Worm (Caenorhabditis elegans) whole organism, midembryonic: ENCODE results near the gene C32D5.10.

Experiments used
- T22C8.4 ChIP-seq: fragments of 200-800 bp; sonication (Bioruptor generic); IDR thresholded peaks from 2 replicates; pipeline ENCODE4 v1.3.6; 2022; ENCODE audit warnings: missing genetic modification characterization, missing compliant biosample characterization
- cog-1 ChIP-seq: sonication (generic microtip); optimal IDR thresholded peaks from 2 replicates; lab custom pipeline; 2016; ENCODE audit warnings: missing genetic modification characterization, missing compliant biosample characterization
- flt-1 ChIP-seq: fragments of 200-800 bp; sonication (Bioruptor generic); IDR thresholded peaks from 2 replicates; pipeline ENCODE4 v1.3.6; 2022; ENCODE audit warnings: missing genetic modification characterization, missing compliant biosample characterization
- klf-2 ChIP-seq: fragments of 200-800 bp; sonication (Bioruptor generic); conservative IDR thresholded peaks from 2 replicates; pipeline ENCODE4 v1.3.6; 2022; ENCODE audit warnings: missing genetic modification reagents, missing genetic modification characterization, missing compliant biosample characterization
- med-1 ChIP-seq: sonication (generic microtip); optimal IDR thresholded peaks from 2 replicates; lab custom pipeline; 2017; ENCODE audit warnings: missing genetic modification characterization, mild to moderate bottlenecking, missing compliant biosample characterization, antibody characterized with exemption, missing genetic modification reagents; ENCODE audit not compliant: insufficient read depth
- ref-1 ChIP-seq: fragments of 200-800 bp; sonication (Bioruptor generic); conservative IDR thresholded peaks from 2 replicates; pipeline ENCODE4 v1.3.6; 2022; ENCODE audit warnings: missing genetic modification reagents, missing genetic modification characterization, missing compliant biosample characterization
- tab-1 ChIP-seq: fragments of 200-800 bp; sonication (Bioruptor generic); IDR thresholded peaks from 2 replicates; pipeline ENCODE4 v1.3.6; 2022; ENCODE audit warnings: missing genetic modification characterization, missing compliant biosample characterization
- ztf-23 ChIP-seq: fragments of 200-800 bp; sonication (Bioruptor generic); IDR thresholded peaks from 2 replicates; pipeline ENCODE4 v1.3.6; 2022; ENCODE audit warnings: missing genetic modification reagents, missing genetic modification characterization, missing compliant biosample characterization
- ztf-29 ChIP-seq: fragments of 200-800 bp; sonication (Bioruptor generic); IDR thresholded peaks from 2 replicates; pipeline ENCODE4 v1.3.6; 2022; ENCODE audit warnings: missing genetic modification reagents, missing genetic modification characterization, missing compliant biosample characterization

The C32D5.10 gene

ce11 chrII:6351887-6352286, at the start of gene C32D5.10:
Gene C32D5.10 (minus strand): TSS chrII:6351987.
- no peak for TF ChIP-seq ztf-23 (GFP tag; lab: Robert Waterston, UW)
- no peak for TF ChIP-seq ztf-29 (GFP tag; lab: Robert Waterston, UW)
- TF ChIP-seq cog-1: no peak
- no peak for TF ChIP-seq ref-1
- no peak for TF ChIP-seq klf-2 (GFP tag; lab: Robert Waterston, UW)
- TF ChIP-seq flt-1 (GFP tag; lab: Robert Waterston, UW): no peak
- TF ChIP-seq tab-1 (GFP tag; lab: Robert Waterston, UW): no peak
- TF ChIP-seq T22C8.4 (GFP tag; lab: Robert Waterston, UW): no peak
- TF ChIP-seq med-1: no peak

- no peak for TF ChIP-seq T22C8.4 (GFP tag; lab: Robert Waterston, UW)
- no peak for TF ChIP-seq ztf-23 (GFP tag; lab: Robert Waterston, UW)
- TF ChIP-seq ref-1: no peak
- TF ChIP-seq med-1: no peak
- no peak for TF ChIP-seq ztf-29 (GFP tag; lab: Robert Waterston, UW)
- TF ChIP-seq tab-1 (GFP tag; lab: Robert Waterston, UW): no peak
- TF ChIP-seq flt-1 (GFP tag; lab: Robert Waterston, UW): no peak
- TF ChIP-seq cog-1: no peak
- no peak for TF ChIP-seq klf-2 (GFP tag; lab: Robert Waterston, UW)
Measured at ce11 chrII:6398406-6398805, 46.6 kb upstream of the C32D5.10 start, which contains the start of gene zig-10. Gene zig-10 (plus strand): TSS chrII:6398706.

ce11 chrII:6394037-6394436, 42.2 kb upstream of the C32D5.10 start:
- TF ChIP-seq T22C8.4 (GFP tag; lab: Robert Waterston, UW) (no peak), tab-1 (GFP tag; lab: Robert Waterston, UW) (no peak), cog-1 (no peak), flt-1 (GFP tag; lab: Robert Waterston, UW) (no peak), ztf-23 (GFP tag; lab: Robert Waterston, UW) (no peak), ztf-29 (GFP tag; lab: Robert Waterston, UW) (no peak), med-1 (no peak), klf-2 (GFP tag; lab: Robert Waterston, UW) (no peak)

ce11 chrII:6391195-6391594, 39.4 kb upstream of the C32D5.10 start, which contains the start of gene F58F12.3:
Gene F58F12.3 (minus strand): TSS chrII:6391295.
- TF ChIP-seq tab-1 (GFP tag; lab: Robert Waterston, UW): no peak
- no peak for TF ChIP-seq flt-1 (GFP tag; lab: Robert Waterston, UW)
- TF ChIP-seq ztf-23 (GFP tag; lab: Robert Waterston, UW): no peak
- TF ChIP-seq ref-1: no peak
- TF ChIP-seq klf-2 (GFP tag; lab: Robert Waterston, UW): no peak
- no peak for TF ChIP-seq T22C8.4 (GFP tag; lab: Robert Waterston, UW)
- TF ChIP-seq ztf-29 (GFP tag; lab: Robert Waterston, UW): no peak
- no peak for TF ChIP-seq med-1
- no peak for TF ChIP-seq cog-1

- TF ChIP-seq ztf-23 (GFP tag; lab: Robert Waterston, UW) (no peak), flt-1 (GFP tag; lab: Robert Waterston, UW) (no peak), med-1 (no peak), ztf-29 (GFP tag; lab: Robert Waterston, UW) (no peak), klf-2 (GFP tag; lab: Robert Waterston, UW) (no peak), T22C8.4 (GFP tag; lab: Robert Waterston, UW) (no peak), ref-1 (no peak), tab-1 (GFP tag; lab: Robert Waterston, UW) (no peak), cog-1 (no peak)
Measured at ce11 chrII:6387937-6388336, 36.1 kb upstream of the C32D5.10 start, which contains the start of gene F58F12.2. Gene F58F12.2 (minus strand): TSS chrII:6388037.

- no peak for TF ChIP-seq flt-1 (GFP tag; lab: Robert Waterston, UW)
- no peak for TF ChIP-seq ztf-23 (GFP tag; lab: Robert Waterston, UW)
- no peak for TF ChIP-seq ref-1
- TF ChIP-seq cog-1: no peak
- no peak for TF ChIP-seq ztf-29 (GFP tag; lab: Robert Waterston, UW)
- TF ChIP-seq med-1: no peak
Measured at ce11 chrII:6386467-6386866, 34.7 kb upstream of the C32D5.10 start, which contains the start of gene F58F12.4. Gene F58F12.4 (plus strand): TSS chrII:6386767.

ce11 chrII:6383183-6383695, 31.5 kb upstream of the C32D5.10 start, which contains the start of gene F58F12.1:
Gene F58F12.1 (plus strand): TSS chrII:6383645.
- TF ChIP-seq flt-1 (GFP tag; lab: Robert Waterston, UW) (peak; percentile 47; the same call in 1 of the 2 replicates), tab-1 (GFP tag; lab: Robert Waterston, UW) (no peak)

ce11 chrII:6380866-6381265, 29.1 kb upstream of the C32D5.10 start, which contains the start of gene F58F12.12:
Gene F58F12.12 (plus strand): TSS chrII:6381166.
- no peak for TF ChIP-seq T22C8.4 (GFP tag; lab: Robert Waterston, UW)
- TF ChIP-seq cog-1: no peak
- no peak for TF ChIP-seq ztf-23 (GFP tag; lab: Robert Waterston, UW)
- TF ChIP-seq klf-2 (GFP tag; lab: Robert Waterston, UW): no peak
- no peak for TF ChIP-seq ztf-29 (GFP tag; lab: Robert Waterston, UW)
- no peak for TF ChIP-seq ref-1
- TF ChIP-seq flt-1 (GFP tag; lab: Robert Waterston, UW): no peak
- no peak for TF ChIP-seq tab-1 (GFP tag; lab: Robert Waterston, UW)
- no peak for TF ChIP-seq med-1

ce11 chrII:6379038-6379563, 27.3 kb upstream of the C32D5.10 start:
- TF ChIP-seq tab-1 (GFP tag; lab: Robert Waterston, UW) (no peak), ztf-23 (GFP tag; lab: Robert Waterston, UW) (no peak), ztf-29 (GFP tag; lab: Robert Waterston, UW) (no peak), flt-1 (GFP tag; lab: Robert Waterston, UW) (no peak), T22C8.4 (GFP tag; lab: Robert Waterston, UW) (no peak), klf-2 (GFP tag; lab: Robert Waterston, UW) (no peak)
